Worm (Caenorhabditis elegans) whole organism, young adult: Measurements from ENCODE around the gene fipr-29.

Experiments used
- F10E7.11 ChIP-seq: sonication (generic microtip); optimal IDR thresholded peaks from 2 replicates; lab custom pipeline; 2017; ENCODE audit warnings: mild to moderate bottlenecking, missing genetic modification characterization, moderate library complexity, missing compliant biosample characterization
- F22D6.2 ChIP-seq: sonication (generic microtip); optimal IDR thresholded peaks from 2 replicates; lab custom pipeline; 2016; ENCODE audit warnings: mild to moderate bottlenecking, missing genetic modification characterization, missing compliant biosample characterization
- F23B12.7 ChIP-seq: sonication (generic microtip); optimal IDR thresholded peaks from 2 replicates; lab custom pipeline; 2017; ENCODE audit warnings: missing genetic modification characterization, mild to moderate bottlenecking, missing compliant biosample characterization, antibody characterized with exemption, moderate library complexity; ENCODE audit not compliant: insufficient read depth
- F39B2.1 ChIP-seq: fragments of 200-800 bp; sonication (Bioruptor generic); IDR thresholded peaks from 2 replicates; pipeline ENCODE4 v1.3.6; 2022; ENCODE audit warnings: missing genetic modification reagents, missing genetic modification characterization, missing compliant biosample characterization
- F55B11.4 ChIP-seq: sonication (generic microtip); optimal IDR thresholded peaks from 2 replicates; lab custom pipeline; 2016; ENCODE audit warnings: missing compliant biosample characterization, missing genetic modification characterization, borderline replicate concordance; ENCODE audit not compliant: insufficient read depth
- Y53F4B.3 ChIP-seq: fragments of 200-800 bp; sonication (Bioruptor generic); IDR thresholded peaks from 2 replicates; pipeline ENCODE4 v1.3.6; 2022; ENCODE audit warnings: missing genetic modification reagents, missing genetic modification characterization, missing compliant biosample characterization
- lin-35 ChIP-seq, 3 experiments: fragments of 150-350 bp in 2 of 3; sonication (generic microtip) in 1 of 3; optimal IDR thresholded peaks; 2 replicates each; lab custom pipeline; 2014 to 2018; ENCODE audit warnings: missing biosample characterization in 3 of 3, missing genetic modification characterization in 3 of 3, missing genetic modification reagents in 3 of 3
- madf-6 ChIP-seq: fragments of 200-800 bp; sonication (Bioruptor generic); IDR thresholded peaks from 2 replicates; pipeline ENCODE4 v1.3.6; 2022; ENCODE audit warnings: missing genetic modification reagents, missing genetic modification characterization, missing compliant biosample characterization
- sea-2 ChIP-seq: fragments of 200-800 bp; sonication (Bioruptor generic); IDR thresholded peaks from 2 replicates; pipeline ENCODE4 v1.3.6; 2022; ENCODE audit warnings: missing genetic modification characterization, missing compliant biosample characterization
- snpc-1.1 ChIP-seq: sonication (generic microtip); optimal IDR thresholded peaks from 2 replicates; lab custom pipeline; 2017; ENCODE audit warnings: missing genetic modification characterization, mild to moderate bottlenecking, missing compliant biosample characterization, antibody characterized with exemption, moderate library complexity, missing genotype, missing genetic modification reagents; ENCODE audit not compliant: insufficient read depth
- snpc-4 ChIP-seq, 5 experiments: fragments of 150-350 bp in 1 of 5; sonication (generic microtip) in 4 of 5; optimal IDR thresholded peaks; 2 replicates each; lab custom pipeline; 2014 to 2018; ENCODE audit warnings: missing genetic modification characterization in 5 of 5, missing biosample characterization in 3 of 5, antibody characterized with exemption in 2 of 5, mild to moderate bottlenecking in 2 of 5, missing compliant biosample characterization in 2 of 5, missing genotype in 2 of 5, moderate library complexity in 2 of 5, missing genetic modification reagents in 1 of 5

ce11 chrIII:3108804-3109203 lies 48.6 kb upstream of the fipr-29 start:
- no peak for TF ChIP-seq F22D6.2 (tag; lab: Kevin White, UChicago)
- no peak for TF ChIP-seq F55B11.4 (tag; lab: Kevin White, UChicago)
- TF ChIP-seq F10E7.11 = no peak
- TF ChIP-seq F23B12.7 (tag; lab: Kevin White, UChicago) = no peak
- no peak for TF ChIP-seq lin-35 (GFP tag; optimal IDR thresholded peaks at IDR 0.05; lab: Kevin White, UChicago)
- TF ChIP-seq snpc-4 (GFP tag; optimal IDR thresholded peaks at IDR 0.05; lab: Kevin White, UChicago) = no peak
- TF ChIP-seq snpc-4 (tag; optimal IDR thresholded peaks at IDR 0.05; lab: Kevin White, UChicago) = no peak
- TF ChIP-seq Y53F4B.3 (GFP tag; lab: Robert Waterston, UW) = no peak
- TF ChIP-seq F39B2.1 (GFP tag; lab: Robert Waterston, UW) = no peak
- TF ChIP-seq sea-2 (GFP tag; lab: Robert Waterston, UW) = no peak
- no peak for TF ChIP-seq madf-6 (GFP tag; lab: Robert Waterston, UW)
- TF ChIP-seq snpc-1.1 (tag; lab: Kevin White, UChicago) = no peak
